Worm (Caenorhabditis elegans) whole organism, L3 larva: ENCODE measurements around the gene sel-5.
A peak's percentile ranks its signal among the peaks of the same experiment; 100 is the strongest.

Source experiments
- R02D3.7 ChIP-seq: fragments of 150-350 bp; optimal IDR thresholded peaks from 2 replicates; lab custom pipeline; 2014; ENCODE audit warnings: missing biosample characterization, missing genetic modification characterization
- ZK546.5 ChIP-seq: sonication (generic microtip); optimal IDR thresholded peaks from 2 replicates; lab custom pipeline; 2017; ENCODE audit warnings: missing biosample characterization, missing genetic modification characterization
- aly-2 ChIP-seq: fragments of 150-350 bp; optimal IDR thresholded peaks from 2 replicates; lab custom pipeline; 2014; ENCODE audit warnings: missing biosample characterization, missing genetic modification characterization
- ama-1 ChIP-seq: fragments of 150-350 bp; optimal IDR thresholded peaks from 2 replicates; lab custom pipeline; 2018
- ceh-16 ChIP-seq: sonication (generic microtip); optimal IDR thresholded peaks from 2 replicates; lab custom pipeline; 2017; ENCODE audit warnings: missing biosample characterization, missing genetic modification characterization
- ceh-28 ChIP-seq: fragments of 150-350 bp; optimal IDR thresholded peaks from 2 replicates; lab custom pipeline; 2014; ENCODE audit warnings: missing biosample characterization, missing genetic modification reagents, missing genetic modification characterization
- ceh-82 ChIP-seq: fragments of 150-350 bp; optimal IDR thresholded peaks from 2 replicates; lab custom pipeline; 2014; ENCODE audit warnings: missing biosample characterization, missing genetic modification characterization
- ceh-9 ChIP-seq: sonication (generic microtip); optimal IDR thresholded peaks from 2 replicates; lab custom pipeline; 2018; ENCODE audit warnings: missing biosample characterization, missing genetic modification characterization
- daf-12 ChIP-seq: fragments of 150-350 bp; optimal IDR thresholded peaks from 2 replicates; lab custom pipeline; 2014; ENCODE audit warnings: missing biosample characterization, missing genetic modification reagents, missing genetic modification characterization
- egl-27 ChIP-seq: sonication (generic microtip); optimal IDR thresholded peaks from 4 replicates; lab custom pipeline; 2017; ENCODE audit warnings: missing biosample characterization, missing genetic modification reagents, missing genetic modification characterization
- elt-1 ChIP-seq: fragments of 150-350 bp; optimal IDR thresholded peaks from 2 replicates; lab custom pipeline; 2014; ENCODE audit warnings: missing biosample characterization, missing genetic modification characterization
- elt-2 ChIP-seq: sonication (generic microtip); optimal IDR thresholded peaks from 2 replicates; lab custom pipeline; 2016; ENCODE audit warnings: missing genetic modification reagents, mild to moderate bottlenecking, missing genetic modification characterization, missing compliant biosample characterization
- elt-3 ChIP-seq, 3 experiments: fragments of 150-350 bp in 1 of 3; sonication (generic microtip) in 2 of 3; optimal IDR thresholded peaks; 2 replicates in 2 of 3; 4 replicates in 1 of 3; lab custom pipeline; 2014 to 2017; ENCODE audit warnings: missing biosample characterization in 3 of 3, missing genetic modification characterization in 3 of 3
- eor-1 ChIP-seq, 2 experiments: fragments of 150-350 bp; optimal IDR thresholded peaks; 2 replicates each; lab custom pipeline; 2014 to 2018; ENCODE audit warnings: missing biosample characterization in 2 of 2, missing genetic modification characterization in 2 of 2
- fkh-10 ChIP-seq: sonication (generic microtip); optimal IDR thresholded peaks from 2 replicates; lab custom pipeline; 2017; ENCODE audit warnings: missing biosample characterization, missing genetic modification reagents, missing genetic modification characterization
- fkh-2 ChIP-seq: fragments of 150-350 bp; optimal IDR thresholded peaks from 2 replicates; lab custom pipeline; 2014; ENCODE audit warnings: missing biosample characterization, missing genetic modification reagents, missing genetic modification characterization
- fos-1 ChIP-seq: fragments of 150-350 bp; optimal IDR thresholded peaks from 2 replicates; lab custom pipeline; 2014; ENCODE audit warnings: missing biosample characterization, missing genetic modification characterization
- hmg-11 ChIP-seq: sonication (generic microtip); optimal IDR thresholded peaks from 2 replicates; lab custom pipeline; 2016; ENCODE audit warnings: missing genetic modification characterization, missing compliant biosample characterization
- jun-1 ChIP-seq: fragments of 150-350 bp; optimal IDR thresholded peaks from 2 replicates; lab custom pipeline; 2014; ENCODE audit warnings: missing biosample characterization, missing genetic modification reagents, missing genetic modification characterization
- lin-15B ChIP-seq: fragments of 150-350 bp; optimal IDR thresholded peaks from 2 replicates; lab custom pipeline; 2014; ENCODE audit warnings: missing biosample characterization, missing genetic modification characterization
- lin-39 ChIP-seq: fragments of 150-350 bp; optimal IDR thresholded peaks from 2 replicates; lab custom pipeline; 2018; ENCODE audit warnings: missing biosample characterization, missing genetic modification reagents, missing genetic modification characterization
- lsy-12 ChIP-seq: sonication (generic microtip); optimal IDR thresholded peaks from 2 replicates; lab custom pipeline; 2016; ENCODE audit warnings: mild to moderate bottlenecking, missing genetic modification characterization, missing compliant biosample characterization
- mml-1 ChIP-seq: fragments of 150-350 bp; sonication (generic microtip); optimal IDR thresholded peaks from 3 replicates; lab custom pipeline; 2014; ENCODE audit warnings: missing biosample characterization, missing genetic modification characterization
- nfya-1 ChIP-seq: sonication (generic microtip); optimal IDR thresholded peaks from 2 replicates; lab custom pipeline; 2017; ENCODE audit warnings: missing genetic modification characterization, mild to moderate bottlenecking, missing compliant biosample characterization, antibody characterized with exemption, moderate library complexity; ENCODE audit not compliant: insufficient read depth
- nhr-11 ChIP-seq: fragments of 150-350 bp; optimal IDR thresholded peaks from 2 replicates; lab custom pipeline; 2014; ENCODE audit warnings: missing biosample characterization, missing genetic modification characterization
- nhr-12 ChIP-seq: fragments of 150-350 bp; optimal IDR thresholded peaks from 2 replicates; lab custom pipeline; 2014; ENCODE audit warnings: missing biosample characterization, missing genetic modification characterization
- nhr-237 ChIP-seq: fragments of 150-350 bp; optimal IDR thresholded peaks from 2 replicates; lab custom pipeline; 2014; ENCODE audit warnings: missing biosample characterization, missing genetic modification characterization
- nhr-25 ChIP-seq: sonication (generic microtip); optimal IDR thresholded peaks from 2 replicates; lab custom pipeline; 2017; ENCODE audit warnings: missing biosample characterization, missing genetic modification characterization
- nhr-28 ChIP-seq: fragments of 150-350 bp; optimal IDR thresholded peaks from 2 replicates; lab custom pipeline; 2014; ENCODE audit warnings: missing biosample characterization, missing genetic modification characterization
- nhr-43 ChIP-seq: sonication (generic microtip); optimal IDR thresholded peaks from 2 replicates; lab custom pipeline; 2016; ENCODE audit warnings: mild to moderate bottlenecking, missing genetic modification characterization, missing compliant biosample characterization; ENCODE audit not compliant: poor library complexity, severe bottlenecking
- nhr-67 ChIP-seq: fragments of 150-350 bp; optimal IDR thresholded peaks from 2 replicates; lab custom pipeline; 2014; ENCODE audit warnings: missing biosample characterization, missing genetic modification characterization
- nhr-76 ChIP-seq: fragments of 150-350 bp; sonication (generic microtip); optimal IDR thresholded peaks from 5 replicates; lab custom pipeline; 2014; ENCODE audit warnings: missing biosample characterization, missing genetic modification characterization
- nhr-77 ChIP-seq: fragments of 150-350 bp; optimal IDR thresholded peaks from 2 replicates; lab custom pipeline; 2014; ENCODE audit warnings: missing biosample characterization, missing genetic modification characterization
- pha-4 ChIP-seq: fragments of 150-350 bp; optimal IDR thresholded peaks from 2 replicates; lab custom pipeline; 2014; ENCODE audit warnings: missing biosample characterization, missing genetic modification reagents, missing genetic modification characterization
- pqm-1 ChIP-seq: fragments of 150-350 bp; optimal IDR thresholded peaks from 2 replicates; lab custom pipeline; 2017; ENCODE audit warnings: missing biosample characterization, missing genetic modification characterization, inconsistent platforms
- sea-2 ChIP-seq: fragments of 150-350 bp; sonication (generic microtip); optimal IDR thresholded peaks from 4 replicates; lab custom pipeline; 2014; ENCODE audit warnings: missing biosample characterization, missing genetic modification reagents, missing genetic modification characterization
- skn-1 ChIP-seq: fragments of 150-350 bp; optimal IDR thresholded peaks from 2 replicates; lab custom pipeline; 2014; ENCODE audit warnings: missing biosample characterization, missing genetic modification characterization
- snpc-4 ChIP-seq: fragments of 150-350 bp; optimal IDR thresholded peaks from 2 replicates; lab custom pipeline; 2014; ENCODE audit warnings: missing biosample characterization, missing genetic modification characterization
- tbx-2 ChIP-seq: sonication (generic microtip); optimal IDR thresholded peaks from 2 replicates; lab custom pipeline; 2016; ENCODE audit warnings: mild to moderate bottlenecking, missing genetic modification characterization, missing compliant biosample characterization
- unc-62 ChIP-seq: fragments of 150-350 bp; sonication (generic microtip); optimal IDR thresholded peaks from 4 replicates; lab custom pipeline; 2014; ENCODE audit warnings: missing biosample characterization, missing genetic modification reagents, missing genetic modification characterization
- zag-1 ChIP-seq: fragments of 150-350 bp; optimal IDR thresholded peaks from 2 replicates; lab custom pipeline; 2014; ENCODE audit warnings: missing biosample characterization, missing genetic modification characterization
- ztf-11 ChIP-seq: fragments of 150-350 bp; optimal IDR thresholded peaks from 2 replicates; lab custom pipeline; 2014; ENCODE audit warnings: missing biosample characterization, missing genetic modification characterization
- ztf-4 ChIP-seq: fragments of 150-350 bp; optimal IDR thresholded peaks from 2 replicates; lab custom pipeline; 2014; ENCODE audit warnings: missing biosample characterization, missing genetic modification characterization

Gene sel-5

DNA sequence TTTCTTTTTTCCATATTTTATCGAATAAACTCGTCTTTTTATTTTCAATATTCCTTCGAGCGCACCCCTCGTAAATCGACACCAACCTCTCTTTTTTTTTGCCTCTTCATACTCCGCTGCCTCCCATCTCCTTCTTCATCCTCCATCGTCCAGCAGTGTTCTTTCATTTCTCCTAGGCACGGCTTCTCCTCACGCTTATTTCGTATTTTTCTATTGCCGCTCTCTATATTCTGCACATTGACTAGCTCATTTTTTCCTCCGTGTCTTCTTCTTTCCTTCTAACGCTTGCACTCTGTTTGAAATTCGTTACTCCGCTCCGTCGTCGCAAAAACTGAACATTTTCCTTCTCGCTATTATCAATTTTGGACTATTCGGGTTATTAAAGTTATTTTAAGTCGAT lies 22.9 kb downstream of the sel-5 start:
- TF ChIP-seq aly-2 (tag; lab: Kevin White, UChicago) (no peak), daf-12 (tag; lab: Kevin White, UChicago) (no peak), ztf-11 (tag; lab: Kevin White, UChicago) (no peak), fkh-2 (tag; lab: Kevin White, UChicago) (no peak), ama-1 (lab: Kevin White, UChicago) (no peak), nfya-1 (tag; lab: Kevin White, UChicago) (peak; percentile 50), nhr-67 (tag; lab: Kevin White, UChicago) (no peak), fkh-10 (no peak), lin-15B (no peak), lin-39 (tag; lab: Kevin White, UChicago) (peak; percentile 16), ztf-4 (tag; lab: Kevin White, UChicago) (no peak), nhr-11 (tag; lab: Kevin White, UChicago) (no peak), snpc-4 (tag; lab: Kevin White, UChicago) (no peak), nhr-43 (tag; lab: Kevin White, UChicago) (no peak), unc-62 (no peak), hmg-11 (tag; lab: Kevin White, UChicago) (peak; percentile 12), zag-1 (tag; lab: Kevin White, UChicago) (no peak), ceh-9 (tag; lab: Kevin White, UChicago) (no peak), pqm-1 (tag; lab: Kevin White, UChicago) (no peak), pha-4 (tag; lab: Kevin White, UChicago) (no peak), sea-2 (no peak)

DNA sequence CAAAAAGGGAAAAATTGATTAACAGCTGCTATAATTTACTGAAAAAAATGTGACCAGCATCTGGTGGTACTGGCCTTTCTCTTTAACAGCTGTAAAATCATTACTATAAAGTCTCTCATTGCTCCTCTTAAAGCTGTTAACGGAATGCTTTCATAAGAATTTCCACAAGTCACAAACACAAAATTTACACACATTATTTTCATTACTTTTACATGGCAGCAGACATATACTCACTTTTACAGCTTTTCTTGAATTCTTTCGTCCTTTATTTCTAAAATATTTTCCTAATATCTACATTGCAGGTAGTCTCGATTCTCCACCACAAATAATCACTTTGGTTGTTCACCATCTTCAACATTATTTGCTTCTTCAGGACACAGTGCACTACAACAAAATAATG lies 24.9 kb downstream of the sel-5 start, which contains the start of gene imph-1:
TSS of gene imph-1 (plus strand) at position 301 of the 400 bp plus-strand sequence.
- TF ChIP-seq elt-1 = no peak
- no peak for TF ChIP-seq pha-4 (tag; lab: Kevin White, UChicago)
- no peak for TF ChIP-seq zag-1 (tag; lab: Kevin White, UChicago)
- no peak for TF ChIP-seq hmg-11 (tag; lab: Kevin White, UChicago)
- TF ChIP-seq elt-2 (tag; lab: Kevin White, UChicago) = no peak
- TF ChIP-seq ZK546.5 (tag; lab: Kevin White, UChicago) = no peak
- TF ChIP-seq R02D3.7 = no peak
- no peak for TF ChIP-seq nhr-11 (tag; lab: Kevin White, UChicago)
- no peak for TF ChIP-seq fos-1 (tag; lab: Kevin White, UChicago)
- no peak for TF ChIP-seq tbx-2 (tag; lab: Kevin White, UChicago)
- no peak for TF ChIP-seq nhr-237 (tag; lab: Kevin White, UChicago)
- TF ChIP-seq ceh-16 (tag; lab: Kevin White, UChicago) = no peak
- no peak for TF ChIP-seq eor-1 (tag; optimal IDR thresholded peaks at IDR 0.05; lab: Kevin White, UChicago)
- TF ChIP-seq daf-12 (tag; lab: Kevin White, UChicago) = no peak
- TF ChIP-seq snpc-4 (tag; lab: Kevin White, UChicago) = no peak
- no peak for TF ChIP-seq fkh-10
- no peak for TF ChIP-seq ceh-82 (tag; lab: Kevin White, UChicago)
- TF ChIP-seq nhr-77 (tag; lab: Kevin White, UChicago) = no peak
- no peak for TF ChIP-seq nhr-28
- no peak for TF ChIP-seq aly-2 (tag; lab: Kevin White, UChicago)

DNA sequence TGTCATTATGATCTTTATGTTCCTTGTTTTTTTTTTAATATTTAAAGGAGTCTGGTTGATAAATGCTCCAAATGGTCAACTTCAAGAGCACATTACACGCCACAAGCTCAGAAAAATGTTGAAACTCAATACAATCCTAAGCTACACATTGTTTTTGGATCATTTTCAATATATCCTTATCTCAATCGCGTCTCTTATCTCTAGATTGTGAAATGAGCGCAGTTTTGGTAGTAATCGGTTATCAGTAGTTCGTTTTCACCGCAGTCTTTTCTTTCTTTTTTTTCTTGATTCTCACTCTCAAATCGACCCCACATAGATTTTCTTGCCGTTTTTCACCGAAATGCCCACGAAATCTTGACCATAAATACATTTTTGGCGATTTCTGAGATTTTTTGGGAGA lies 25.4 kb downstream of the sel-5 start:
- TF ChIP-seq elt-2 (tag; lab: Kevin White, UChicago) (peak; percentile 56), fos-1 (tag; lab: Kevin White, UChicago) (no peak)

DNA sequence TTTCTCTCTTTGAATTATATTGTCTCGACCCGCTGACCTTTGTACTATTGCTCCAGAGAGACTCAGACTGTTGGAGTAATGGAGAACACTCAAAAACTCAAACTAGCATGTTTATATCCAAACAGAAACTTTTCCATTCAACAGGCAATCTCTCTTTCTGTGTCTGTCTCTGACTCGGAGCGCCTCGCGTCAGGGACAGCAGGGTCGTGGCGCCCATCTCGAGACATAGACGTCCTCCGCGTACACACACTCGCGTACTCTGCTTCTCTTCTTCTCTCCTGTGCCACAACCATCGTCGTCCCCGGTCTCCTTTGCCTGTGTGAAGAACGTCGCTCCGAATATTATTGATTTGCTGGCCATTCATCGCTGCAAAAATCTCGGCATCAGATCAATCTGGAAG lies 26.3 kb downstream of the sel-5 start:
- TF ChIP-seq nhr-25 (peak; percentile 79), lin-15B (peak; percentile 72), aly-2 (tag; lab: Kevin White, UChicago) (no peak), nhr-43 (tag; lab: Kevin White, UChicago) (peak; percentile 11), nfya-1 (tag; lab: Kevin White, UChicago) (peak; percentile 81), ztf-4 (tag; lab: Kevin White, UChicago) (no peak), nhr-12 (tag; lab: Kevin White, UChicago) (no peak), skn-1 (no peak), snpc-4 (tag; lab: Kevin White, UChicago) (peak; percentile 38), ceh-16 (tag; lab: Kevin White, UChicago) (no peak), elt-1 (no peak), ZK546.5 (tag; lab: Kevin White, UChicago) (no peak), pqm-1 (tag; lab: Kevin White, UChicago) (peak; percentile 81), nhr-11 (tag; lab: Kevin White, UChicago) (no peak), ztf-11 (tag; lab: Kevin White, UChicago) (no peak), nhr-76 (no peak), egl-27 (tag; lab: Kevin White, UChicago) (no peak), lsy-12 (peak; percentile 48), ceh-9 (tag; lab: Kevin White, UChicago) (no peak), daf-12 (tag; lab: Kevin White, UChicago) (no peak), nhr-67 (tag; lab: Kevin White, UChicago) (no peak), elt-3 (tag; optimal IDR thresholded peaks at IDR 0.05; lab: Kevin White, UChicago) (no peak), sea-2 (no peak), mml-1 (tag; lab: Kevin White, UChicago) (no peak), nhr-237 (tag; lab: Kevin White, UChicago) (no peak), ceh-82 (tag; lab: Kevin White, UChicago) (no peak), R02D3.7 (peak; percentile 52), tbx-2 (tag; lab: Kevin White, UChicago) (no peak), nhr-28 (no peak), jun-1 (tag; lab: Kevin White, UChicago) (peak; percentile 44), ceh-28 (tag; lab: Kevin White, UChicago) (peak; percentile 50), fkh-10 (no peak), fkh-2 (tag; lab: Kevin White, UChicago) (peak; percentile 19)
